Worm (Caenorhabditis elegans): ENCODE data around the gene F02A9.7.
A peak's percentile ranks its signal among the peaks of the same experiment; 100 is the strongest.

F02A9.7 gene

ce11 chrIII:9058959-9059534 lies 16.4 kb downstream of the F02A9.7 start, which contains the start of gene gst-1:
TSS of gene gst-1 (plus strand) at chrIII:9059331.
- TF ChIP-seq tbx-2 (tag; optimal IDR thresholded peaks at IDR 0.05): no peak
- TF ChIP-seq ceh-22 (tag; optimal IDR thresholded peaks at IDR 0.05): no peak
- no peak for TF ChIP-seq dmd-4 (tag; optimal IDR thresholded peaks at IDR 0.05; ENCODE audit: borderline replicate concordance)
- no peak for TF ChIP-seq npax-4 (tag; optimal IDR thresholded peaks at IDR 0.05)
- TF ChIP-seq elt-4 (tag; optimal IDR thresholded peaks at IDR 0.05): no peak
- no peak for TF ChIP-seq zip-5 (tag; optimal IDR thresholded peaks at IDR 0.05)
- no peak for TF ChIP-seq ztf-16 (tag; optimal IDR thresholded peaks at IDR 0.05)
- TF ChIP-seq ref-2 (tag; optimal IDR thresholded peaks at IDR 0.05): no peak
- no peak for TF ChIP-seq syd-9 (tag; optimal IDR thresholded peaks at IDR 0.05)
- TF ChIP-seq lim-6 (tag; optimal IDR thresholded peaks at IDR 0.05): no peak
- TF ChIP-seq Y22D7AL.16 (tag; optimal IDR thresholded peaks at IDR 0.05): no peak
- no peak for TF ChIP-seq F13H6.1 (tag; optimal IDR thresholded peaks at IDR 0.05)

- TF ChIP-seq unc-42 (tag; optimal IDR thresholded peaks at IDR 0.05): peak; percentile 8
- no peak for TF ChIP-seq ama-1 (optimal IDR thresholded peaks at IDR 0.05)
Measured at ce11 chrIII:9054414-9055147, 20.9 kb downstream of the F02A9.7 start, which contains the start of gene cls-2. TSS of gene cls-2 (plus strand) at chrIII:9055048.

- TF ChIP-seq odd-2 (tag; optimal IDR thresholded peaks at IDR 0.05): no peak
- TF ChIP-seq sdc-2 (tag; optimal IDR thresholded peaks at IDR 0.05): peak; percentile 8
- no peak for TF ChIP-seq pag-3 (tag; optimal IDR thresholded peaks at IDR 0.05; ENCODE audit: borderline replicate concordance)
- no peak for TF ChIP-seq nhr-232 (tag; optimal IDR thresholded peaks at IDR 0.05)
- TF ChIP-seq C38D4.7 (GFP tag; optimal IDR thresholded peaks at IDR 0.05): no peak
- no peak for TF ChIP-seq ceh-6 (GFP tag; optimal IDR thresholded peaks at IDR 0.05)
- TF ChIP-seq ceh-45 (GFP tag; IDR thresholded peaks at IDR 0.05): no peak
- TF ChIP-seq K02D7.2 (tag; optimal IDR thresholded peaks at IDR 0.05): peak; percentile 15
- peak; percentile 81 for TF ChIP-seq ceh-18 (tag; optimal IDR thresholded peaks at IDR 0.05)
- peak; percentile 93 for TF ChIP-seq rnt-1 (tag; optimal IDR thresholded peaks at IDR 0.05)
- peak; percentile 29 for TF ChIP-seq elt-2 (tag; optimal IDR thresholded peaks at IDR 0.05)
- TF ChIP-seq ceh-9 (tag; optimal IDR thresholded peaks at IDR 0.05): no peak
- TF ChIP-seq ceh-19 (GFP tag; optimal IDR thresholded peaks at IDR 0.05): peak; percentile 65
- TF ChIP-seq ceh-24 (tag; optimal IDR thresholded peaks at IDR 0.05): no peak
- no peak for TF ChIP-seq elt-4 (tag; optimal IDR thresholded peaks at IDR 0.05)
- TF ChIP-seq ceh-2 (tag; optimal IDR thresholded peaks at IDR 0.05): peak; percentile 8
- TF ChIP-seq hlh-30 (tag; optimal IDR thresholded peaks at IDR 0.05; ENCODE audit: insufficient read depth): peak; percentile 98
- TF ChIP-seq Y22D7AL.16 (tag; optimal IDR thresholded peaks at IDR 0.05): no peak
- no peak for TF ChIP-seq pat-9 (tag; optimal IDR thresholded peaks at IDR 0.05)
- no peak for TF ChIP-seq F13H6.1 (tag; optimal IDR thresholded peaks at IDR 0.05)
- TF ChIP-seq ceh-31 (tag; optimal IDR thresholded peaks at IDR 0.05): peak; percentile 93
- peak; percentile 3 for TF ChIP-seq pros-1 (tag; optimal IDR thresholded peaks at IDR 0.05)
- no peak for TF ChIP-seq unc-3 (GFP tag; conservative IDR thresholded peaks at IDR 0.05)
- TF ChIP-seq unc-3 (tag; optimal IDR thresholded peaks at IDR 0.05): no peak
- TF ChIP-seq tbx-2 (tag; optimal IDR thresholded peaks at IDR 0.05): peak; percentile 90
- peak; percentile 38 for TF ChIP-seq madf-2 (tag; optimal IDR thresholded peaks at IDR 0.05)
- TF ChIP-seq ztf-16 (tag; optimal IDR thresholded peaks at IDR 0.05): peak; percentile 42
- TF ChIP-seq hlh-15 (tag; optimal IDR thresholded peaks at IDR 0.05): no peak
- peak; percentile 28 for TF ChIP-seq pha-2 (tag; optimal IDR thresholded peaks at IDR 0.05)
- no peak for TF ChIP-seq pqm-1 (tag; optimal IDR thresholded peaks at IDR 0.05)
- TF ChIP-seq C08G9.2 (tag; optimal IDR thresholded peaks at IDR 0.05): peak; percentile 42
- no peak for TF ChIP-seq sox-4 (tag; optimal IDR thresholded peaks at IDR 0.05)
- TF ChIP-seq ceh-34 (tag; optimal IDR thresholded peaks at IDR 0.05): peak; percentile 85
- TF ChIP-seq fkh-10 (GFP tag; optimal IDR thresholded peaks at IDR 0.05): no peak
- TF ChIP-seq zip-5 (tag; optimal IDR thresholded peaks at IDR 0.05): no peak
- peak; percentile 97 for TF ChIP-seq pax-1 (tag; optimal IDR thresholded peaks at IDR 0.05)
- TF ChIP-seq K09A11.1 (tag; optimal IDR thresholded peaks at IDR 0.05; ENCODE audit: insufficient read depth): peak; percentile 88
- TF ChIP-seq che-1 (tag; optimal IDR thresholded peaks at IDR 0.05): no peak
- peak; percentile 44 for TF ChIP-seq lim-6 (tag; optimal IDR thresholded peaks at IDR 0.05)
Measured at ce11 chrIII:9053740-9054252, 21.6 kb downstream of the F02A9.7 start, which contains the start of gene R107.5. TSS of gene R107.5 (minus strand) at chrIII:9053790.

Measured in whole organism, late embryonic.